Fruit fly (Drosophila melanogaster) whole organism, embryonic: ENCODE measurements around the gene Tfb4.

Experiments used
- Aef1 ChIP-seq: fragments of 200-800 bp; sonication (Bioruptor generic); IDR thresholded peaks from 3 replicates; pipeline ENCODE4 v1.3.6; 2022; ENCODE audit warnings: missing biosample characterization, missing genetic modification characterization
- Atf3 ChIP-seq: fragments of 200-800 bp; sonication (Bioruptor generic); optimal IDR thresholded peaks from 3 replicates; lab custom pipeline; 2016; ENCODE audit warnings: missing biosample characterization, missing genetic modification characterization
- Atf6 ChIP-seq: fragments of 200-800 bp; sonication (Bioruptor generic); IDR thresholded peaks from 2 replicates; pipeline ENCODE4 v1.3.6; 2022; ENCODE audit warnings: missing biosample characterization, missing genetic modification characterization
- Awh ChIP-seq: fragments of 200-800 bp; sonication (Bioruptor generic); IDR thresholded peaks from 2 replicates; pipeline ENCODE4, ENCODE4 v1.3.6; 2022; ENCODE audit warnings: missing biosample characterization, missing genetic modification characterization
- CG11085 ChIP-seq: fragments of 200-800 bp; sonication (Bioruptor generic); IDR thresholded peaks from 2 replicates; pipeline ENCODE4 v1.3.6; 2022; ENCODE audit warnings: missing biosample characterization, missing genetic modification characterization
- CG11398 ChIP-seq: fragments of 200-800 bp; sonication (Bioruptor generic); optimal IDR thresholded peaks from 2 replicates; lab custom pipeline; 2016; ENCODE audit warnings: missing biosample characterization, missing genetic modification characterization
- CG11696 ChIP-seq: fragments of 200-800 bp; sonication (Bioruptor generic); IDR thresholded peaks from 2 replicates; pipeline ENCODE4 v1.3.6; 2022; ENCODE audit warnings: missing biosample characterization, missing genetic modification characterization
- CG12219 ChIP-seq: fragments of 200-800 bp; sonication (Bioruptor generic); optimal IDR thresholded peaks from 3 replicates; lab custom pipeline; 2018; ENCODE audit warnings: missing biosample characterization, mild to moderate bottlenecking, missing genetic modification characterization
- CG12236 ChIP-seq: fragments of 200-800 bp; sonication (Bioruptor generic); optimal IDR thresholded peaks from 2 replicates; lab custom pipeline; 2016; ENCODE audit warnings: missing biosample characterization, missing genetic modification characterization
- CG12744 ChIP-seq: fragments of 200-800 bp; sonication (Bioruptor generic); optimal IDR thresholded peaks from 2 replicates; lab custom pipeline; 2016; ENCODE audit warnings: missing biosample characterization, missing genetic modification characterization
- CG12942 ChIP-seq: fragments of 200-800 bp; sonication (Bioruptor generic); optimal IDR thresholded peaks from 3 replicates; lab custom pipeline; 2016; ENCODE audit warnings: missing biosample characterization, missing genetic modification characterization
- CG13775 ChIP-seq: fragments of 200-800 bp; sonication (Bioruptor generic); optimal IDR thresholded peaks from 3 replicates; lab custom pipeline; 2017; ENCODE audit warnings: missing biosample characterization, mild to moderate bottlenecking, missing genetic modification characterization
- CG14710 ChIP-seq: fragments of 200-800 bp; sonication (Bioruptor generic); optimal IDR thresholded peaks from 3 replicates; lab custom pipeline; 2019; ENCODE audit warnings: missing biosample characterization, mild to moderate bottlenecking, missing genetic modification characterization, moderate library complexity
- CG17359 ChIP-seq: fragments of 200-800 bp; sonication (Bioruptor generic); optimal IDR thresholded peaks from 3 replicates; lab custom pipeline; 2018; ENCODE audit warnings: missing biosample characterization, mild to moderate bottlenecking, missing genetic modification characterization, moderate library complexity
- CG17612 ChIP-seq: fragments of 200-800 bp; sonication (Bioruptor generic); IDR thresholded peaks from 2 replicates; pipeline ENCODE4 v1.3.6; 2022; ENCODE audit warnings: missing biosample characterization, missing genetic modification characterization
- CG18262 ChIP-seq: fragments of 200-800 bp; optimal IDR thresholded peaks from 3 replicates; lab custom pipeline; 2019; ENCODE audit warnings: missing biosample characterization, mild to moderate bottlenecking, missing genetic modification characterization, moderate library complexity
- CG32532 ChIP-seq: fragments of 200-800 bp; sonication (Bioruptor generic); IDR thresholded peaks from 2 replicates; pipeline ENCODE4 v1.3.6; 2022; ENCODE audit warnings: missing biosample characterization, missing genetic modification characterization
- CG32767 ChIP-seq: fragments of 200-800 bp; sonication (Bioruptor generic); IDR thresholded peaks from 2 replicates; pipeline ENCODE4 v1.3.6; 2022; ENCODE audit warnings: missing biosample characterization, missing genetic modification characterization
- CG34224 ChIP-seq: fragments of 200-800 bp; sonication (Bioruptor generic); IDR thresholded peaks from 3 replicates; pipeline ENCODE4 v1.3.6; 2022; ENCODE audit warnings: missing biosample characterization, missing genetic modification characterization; ENCODE audit not compliant: partially characterized antibody
- CG7372 ChIP-seq: fragments of 200-800 bp; sonication (Bioruptor generic); IDR thresholded peaks from 2 replicates; pipeline ENCODE4 v1.3.6; 2022; ENCODE audit warnings: missing biosample characterization, missing genetic modification characterization
- Camta ChIP-seq: fragments of 200-800 bp; sonication (Bioruptor generic); optimal IDR thresholded peaks from 2 replicates; lab custom pipeline; 2016; ENCODE audit warnings: missing biosample characterization, missing genetic modification characterization
- Dad ChIP-seq: fragments of 200-800 bp; sonication (Bioruptor generic); optimal IDR thresholded peaks from 3 replicates; lab custom pipeline; 2016; ENCODE audit warnings: missing biosample characterization, missing genetic modification characterization
- Deaf1 ChIP-seq: fragments of 200-800 bp; optimal IDR thresholded peaks from 3 replicates; lab custom pipeline; 2019; ENCODE audit warnings: missing biosample characterization, mild to moderate bottlenecking, missing genetic modification characterization, moderate library complexity
- ERR ChIP-seq: fragments of 200-800 bp; sonication (Bioruptor generic); optimal IDR thresholded peaks from 2 replicates; lab custom pipeline; 2016; ENCODE audit warnings: missing biosample characterization, missing genetic modification characterization
- Fer3 ChIP-seq: fragments of 200-800 bp; sonication (Bioruptor generic); optimal IDR thresholded peaks from 2 replicates; lab custom pipeline; 2018; ENCODE audit warnings: missing biosample characterization, mild to moderate bottlenecking, missing genetic modification characterization, moderate library complexity
- HLH54F ChIP-seq: fragments of 200-800 bp; sonication (Bioruptor generic); optimal IDR thresholded peaks from 3 replicates; lab custom pipeline; 2016; ENCODE audit warnings: missing biosample characterization, missing genetic modification characterization
- Hr3 ChIP-seq: fragments of 200-800 bp; sonication (Bioruptor generic); optimal IDR thresholded peaks from 3 replicates; lab custom pipeline; 2016; ENCODE audit warnings: missing biosample characterization, missing genetic modification characterization
- Jarid2 ChIP-seq: fragments of 200-800 bp; sonication (Bioruptor generic); optimal IDR thresholded peaks from 3 replicates; lab custom pipeline; 2017; ENCODE audit warnings: mild to moderate bottlenecking, missing biosample characterization, missing genetic modification reagents, missing genetic modification characterization
- Max ChIP-seq: fragments of 200-800 bp; sonication (Bioruptor generic); optimal IDR thresholded peaks from 2 replicates; lab custom pipeline; 2016; ENCODE audit warnings: missing biosample characterization, mild to moderate bottlenecking, missing genetic modification characterization
- Oli ChIP-seq: fragments of 200-800 bp; sonication (Bioruptor generic); optimal IDR thresholded peaks from 2 replicates; lab custom pipeline; 2018; ENCODE audit warnings: missing biosample characterization, mild to moderate bottlenecking, missing genetic modification characterization, moderate library complexity
- Pdp1 ChIP-seq, 2 experiments: fragments of 200-800 bp; sonication (Bioruptor generic); optimal IDR thresholded peaks; 3 replicates each; lab custom pipeline; 2016; ENCODE audit warnings: missing biosample characterization in 2 of 2, missing genetic modification characterization in 2 of 2, mild to moderate bottlenecking in 1 of 2, moderate library complexity in 1 of 2
- ara ChIP-seq: fragments of 200-800 bp; sonication (Bioruptor generic); IDR thresholded peaks from 2 replicates; pipeline ENCODE4 v1.3.6; 2022; ENCODE audit warnings: missing biosample characterization, missing genetic modification characterization
- crc ChIP-seq: fragments of 200-800 bp; sonication (Bioruptor generic); optimal IDR thresholded peaks from 2 replicates; lab custom pipeline; 2016; ENCODE audit warnings: missing biosample characterization, missing genetic modification characterization
- croc ChIP-seq: fragments of 200-800 bp; sonication (Bioruptor generic); conservative IDR thresholded peaks from 3 replicates; pipeline ENCODE4 v1.3.6; 2022; ENCODE audit warnings: missing biosample characterization, missing genetic modification characterization
- dmrt11E ChIP-seq: fragments of 200-800 bp; sonication (Bioruptor generic); optimal IDR thresholded peaks from 3 replicates; lab custom pipeline; 2018; ENCODE audit warnings: missing biosample characterization, mild to moderate bottlenecking, missing genetic modification characterization, moderate library complexity
- fd102C ChIP-seq: fragments of 200-800 bp; sonication (Bioruptor generic); optimal IDR thresholded peaks from 2 replicates; lab custom pipeline; 2018; ENCODE audit warnings: missing biosample characterization, mild to moderate bottlenecking, missing genetic modification characterization, moderate library complexity
- hbn ChIP-seq: fragments of 200-800 bp; sonication (Bioruptor generic); IDR thresholded peaks from 2 replicates; pipeline ENCODE4 v1.3.6; 2022; ENCODE audit warnings: missing biosample characterization, missing genetic modification characterization; ENCODE audit not compliant: partially characterized antibody
- hkb ChIP-seq, 2 experiments: fragments of 200-800 bp in 1 of 2; fragments of >200 bp in 1 of 2; sonication (Bioruptor generic) in 1 of 2; IDR thresholded peaks in 1 of 2; optimal IDR thresholded peaks in 1 of 2; 2 replicates each; pipeline versions ENCODE4 v1.3.6 to Lab custom; 2017 to 2022; ENCODE audit warnings: missing biosample characterization in 1 of 2, missing genetic modification characterization in 1 of 2
- inv ChIP-seq: fragments of 200-800 bp; sonication (Bioruptor generic); IDR thresholded peaks from 2 replicates; pipeline ENCODE4 v1.3.6; 2022; ENCODE audit warnings: missing biosample characterization, missing genetic modification characterization; ENCODE audit not compliant: partially characterized antibody
- nau ChIP-seq: fragments of 200-800 bp; sonication (Bioruptor generic); optimal IDR thresholded peaks from 3 replicates; lab custom pipeline; 2017; ENCODE audit warnings: missing biosample characterization, mild to moderate bottlenecking, missing genetic modification characterization, missing genetic modification reagents
- pum ChIP-seq: fragments of 200-800 bp; sonication (Bioruptor generic); optimal IDR thresholded peaks from 2 replicates; lab custom pipeline; 2016; ENCODE audit warnings: missing biosample characterization, missing genetic modification characterization
- shn ChIP-seq: fragments of 200-800 bp; sonication (Bioruptor generic); optimal IDR thresholded peaks from 3 replicates; lab custom pipeline; 2016; ENCODE audit warnings: missing biosample characterization, missing genetic modification characterization
- sim ChIP-seq: fragments of 200-800 bp; sonication (Bioruptor generic); IDR thresholded peaks from 2 replicates; pipeline ENCODE4 v1.3.6; 2022; ENCODE audit warnings: missing biosample characterization, missing genetic modification characterization
- sisA ChIP-seq: fragments of 200-800 bp; sonication (Bioruptor generic); IDR thresholded peaks from 2 replicates; pipeline ENCODE4 v1.3.6; 2022; ENCODE audit warnings: missing biosample characterization, missing genetic modification characterization
- sob ChIP-seq: fragments of 200-800 bp; sonication (Bioruptor generic); IDR thresholded peaks from 2 replicates; pipeline ENCODE4 v1.3.6; 2022; ENCODE audit warnings: missing biosample characterization, missing genetic modification characterization
- stc ChIP-seq: fragments of 200-800 bp; sonication (Bioruptor generic); IDR thresholded peaks from 2 replicates; pipeline ENCODE4 v1.3.6; 2022; ENCODE audit warnings: missing biosample characterization, missing genetic modification characterization
- toy ChIP-seq: fragments of 200-800 bp; sonication (Bioruptor generic); IDR thresholded peaks from 2 replicates; pipeline ENCODE4 v1.3.6; 2022; ENCODE audit warnings: missing biosample characterization, missing genetic modification characterization
- trem ChIP-seq: fragments of 200-800 bp; optimal IDR thresholded peaks from 3 replicates; lab custom pipeline; 2019; ENCODE audit warnings: missing biosample characterization, mild to moderate bottlenecking, missing genetic modification characterization, moderate library complexity
- unpg ChIP-seq: fragments of 200-800 bp; sonication (Bioruptor generic); optimal IDR thresholded peaks from 3 replicates; lab custom pipeline; 2018; ENCODE audit warnings: missing biosample characterization, mild to moderate bottlenecking, missing genetic modification characterization, moderate library complexity
- vfl ChIP-seq: fragments of 200-800 bp; sonication (Bioruptor generic); optimal IDR thresholded peaks from 2 replicates; lab custom pipeline; 2016; ENCODE audit warnings: missing biosample characterization, missing genetic modification characterization

Tfb4 gene

dm6 chr2L:1169867-1170415 lies 19.5 kb upstream of the Tfb4 start, which contains the start of the genes CG31922 and Plap (continued):
- TF ChIP-seq CG12942 (GFP tag; lab: Kevin White, UChicago) (peak; percentile 60), nau (GFP tag; lab: Kevin White, UChicago) (no peak), CG17359 (tag; lab: Kevin White, UChicago) (peak; percentile 40), CG7372 (peak; percentile 54; the same call in 1 of the 2 replicates), Atf6 (GFP tag; lab: Robert Waterston, UW) (peak; percentile 60; the same call in 1 of the 2 replicates), Atf3 (peak; percentile 54), trem (tag; lab: Kevin White, UChicago) (peak; percentile 86), sob (peak; percentile 73), hkb (optimal IDR thresholded peaks at IDR 0.05; lab: Kevin White, UChicago) (no peak), hkb (GFP tag; IDR thresholded peaks at IDR 0.05; lab: Robert Waterston, UW) (peak; percentile 59; the same call in 1 of the 2 replicates), hbn (GFP tag; lab: Robert Waterston, UW) (peak; percentile 93), ERR (no peak), Fer3 (peak; percentile 58), Dad (GFP tag; lab: Kevin White, UChicago) (peak; percentile 60), vfl (peak; percentile 79), sisA (GFP tag; lab: Robert Waterston, UW) (no peak), crc (GFP tag; lab: Kevin White, UChicago) (peak; percentile 32), CG17612 (GFP tag; lab: Robert Waterston, UW) (no peak), ara (GFP tag; lab: Robert Waterston, UW) (no peak), inv (peak; percentile 91), Awh (peak; percentile 42; the same call in 1 of the 2 replicates), CG32532 (peak; percentile 60), CG12744 (peak; percentile 67), CG14710 (tag; lab: Kevin White, UChicago) (peak; percentile 86), Oli (tag; lab: Kevin White, UChicago) (peak; percentile 51), CG18262 (tag; lab: Kevin White, UChicago) (peak; percentile 69), Deaf1 (peak; percentile 41), CG32767 (GFP tag; lab: Robert Waterston, UW) (peak; percentile 36; the same call in 1 of the 2 replicates), sim (no peak), Max (peak; percentile 76), Hr3 (GFP tag; lab: Kevin White, UChicago) (peak; percentile 86), Aef1 (GFP tag; lab: Robert Waterston, UW) (peak; percentile 60; the same call in 2 of the 3 replicates), CG11696 (GFP tag; lab: Robert Waterston, UW) (no peak), CG13775 (GFP tag; lab: Kevin White, UChicago) (peak; percentile 80), croc (GFP tag; lab: Robert Waterston, UW) (peak; percentile 23; the same call in 1 of the 3 replicates), Camta (peak; percentile 51), Jarid2 (GFP tag; lab: Kevin White, UChicago) (no peak), CG34224 (peak; percentile 89), CG12236 (no peak), shn (GFP tag; lab: Kevin White, UChicago) (peak; percentile 59), fd102C (GFP tag; lab: Kevin White, UChicago) (no peak), unpg (GFP tag; lab: Kevin White, UChicago) (peak; percentile 61), pum (peak; percentile 74), dmrt11E (tag; lab: Kevin White, UChicago) (peak; percentile 69), CG11398 (GFP tag; lab: Kevin White, UChicago) (no peak), Pdp1 (GFP tag; optimal IDR thresholded peaks at IDR 0.05; lab: Kevin White, UChicago) (peak; percentile 63 to 68), CG12219 (GFP tag; lab: Kevin White, UChicago) (no peak), stc (GFP tag; lab: Robert Waterston, UW) (0 out of 2 replicates have a peak, but pooled peaks have one; percentile 7), CG11085 (0 out of 2 replicates have a peak, but pooled peaks have one; percentile 17), HLH54F (GFP tag; lab: Kevin White, UChicago) (peak; percentile 75), toy (GFP tag; lab: Robert Waterston, UW) (no peak)
